Fruit fly (Drosophila melanogaster): Measurements from ENCODE around the gene CG43731.

Gene CG43731

dm6 chr2L:19120984-19121383, 19.1 kb downstream of the CG43731 start:
- TF ChIP-seq acj6 (GFP tag; optimal IDR thresholded peaks at IDR 0.05): peak; percentile 12
- no peak for TF ChIP-seq Eip75B (GFP tag; optimal IDR thresholded peaks at IDR 0.05)
- peak; percentile 56 for TF ChIP-seq CG10631 (GFP tag; optimal IDR thresholded peaks at IDR 0.05)
- peak; percentile 59 for TF ChIP-seq CG32006 (GFP tag; optimal IDR thresholded peaks at IDR 0.05)
- no peak for TF ChIP-seq ss (GFP tag; optimal IDR thresholded peaks at IDR 0.05)
- no peak for TF ChIP-seq vri (GFP tag; optimal IDR thresholded peaks at IDR 0.05)
- TF ChIP-seq CG16779 (tag; optimal IDR thresholded peaks at IDR 0.05): peak; percentile 11
- peak; percentile 3 for TF ChIP-seq esn (GFP tag; optimal IDR thresholded peaks at IDR 0.05)
- peak; percentile 57; the same call in 2 of the 3 replicates for TF ChIP-seq CG8119 (GFP tag; IDR thresholded peaks at IDR 0.05)
- peak; percentile 42 for TF ChIP-seq eg (GFP tag; IDR thresholded peaks at IDR 0.05)
- no peak for TF ChIP-seq salr (GFP tag; optimal IDR thresholded peaks at IDR 0.05)
- TF ChIP-seq net (GFP tag; optimal IDR thresholded peaks at IDR 0.05): no peak
- TF ChIP-seq fd59A (GFP tag; optimal IDR thresholded peaks at IDR 0.05): peak; percentile 15
- TF ChIP-seq Hr39 (GFP tag; optimal IDR thresholded peaks at IDR 0.05): peak; percentile 1
- no peak for TF ChIP-seq CG4318 (GFP tag; optimal IDR thresholded peaks at IDR 0.05)
- TF ChIP-seq CG34406 (GFP tag; optimal IDR thresholded peaks at IDR 0.05): peak; percentile 23
- TF ChIP-seq lz (GFP tag; optimal IDR thresholded peaks at IDR 0.05): peak; percentile 24
- no peak for TF ChIP-seq Hr38 (GFP tag; optimal IDR thresholded peaks at IDR 0.05)
- TF ChIP-seq CG31627 (GFP tag; optimal IDR thresholded peaks at IDR 0.05): peak; percentile 1
- peak; percentile 86 for TF ChIP-seq Eip78C (GFP tag)

- TF ChIP-seq CG3032 (tag; optimal IDR thresholded peaks at IDR 0.05) (no peak), CG6163 (GFP tag; IDR thresholded peaks at IDR 0.05) (no peak), CG8632 (GFP tag; optimal IDR thresholded peaks at IDR 0.05) (no peak), Sox14 (GFP tag; optimal IDR thresholded peaks at IDR 0.05) (no peak), CG10669 (GFP tag; optimal IDR thresholded peaks at IDR 0.05) (no peak)
Measured at dm6 chr2L:19123472-19124070, 21.7 kb downstream of the CG43731 start, which contains the start of gene Phb1. TSS of gene Phb1 (minus strand) at chr2L:19123869.

- peak; percentile 46 for TF ChIP-seq dsx (GFP tag; optimal IDR thresholded peaks at IDR 0.05; ENCODE audit: poor library complexity, severe bottlenecking)
- TF ChIP-seq lz (GFP tag; optimal IDR thresholded peaks at IDR 0.05): peak; percentile 31
- peak; percentile 21 for TF ChIP-seq CG31627 (GFP tag; optimal IDR thresholded peaks at IDR 0.05)
- peak; percentile 46 for TF ChIP-seq Ets96B (tag; optimal IDR thresholded peaks at IDR 0.05)
- TF ChIP-seq eg (GFP tag; IDR thresholded peaks at IDR 0.05): no peak
- TF ChIP-seq esn (GFP tag; optimal IDR thresholded peaks at IDR 0.05): peak; percentile 62
- TF ChIP-seq fkh (GFP tag; optimal IDR thresholded peaks at IDR 0.05): peak; percentile 83
- TF ChIP-seq CG3032 (tag; optimal IDR thresholded peaks at IDR 0.05): peak; percentile 58
- TF ChIP-seq Hr39 (GFP tag; optimal IDR thresholded peaks at IDR 0.05): peak; percentile 23
- TF ChIP-seq ss (GFP tag; optimal IDR thresholded peaks at IDR 0.05): no peak
- TF ChIP-seq CG8119 (GFP tag; IDR thresholded peaks at IDR 0.05): peak; percentile 53; the same call in 2 of the 3 replicates
- peak; percentile 1 for TF ChIP-seq Eip93F (GFP tag; optimal IDR thresholded peaks at IDR 0.05)
- peak; percentile 32 for TF ChIP-seq CG6854 (GFP tag; optimal IDR thresholded peaks at IDR 0.05)
- no peak for TF ChIP-seq Hr38 (GFP tag; optimal IDR thresholded peaks at IDR 0.05)
- peak; percentile 78 for TF ChIP-seq Eip78C (GFP tag)
- peak; percentile 29 for TF ChIP-seq CG8632 (GFP tag; optimal IDR thresholded peaks at IDR 0.05)
Measured at dm6 chr2L:19126888-19127287, 25.0 kb downstream of the CG43731 start.

dm6 chr2L:19131905-19132402, 30.1 kb downstream of the CG43731 start, which contains the start of the genes AsnRS and DCTN6-p27:
TSS of gene AsnRS (minus strand) at chr2L:19131954.
TSS of gene DCTN6-p27 (plus strand) at chr2L:19132323.
- peak; percentile 43 for TF ChIP-seq CG3032 (tag; optimal IDR thresholded peaks at IDR 0.05)
- no peak for TF ChIP-seq svp (GFP tag)
- peak; percentile 18 for TF ChIP-seq Sox14 (GFP tag; optimal IDR thresholded peaks at IDR 0.05)
- no peak for TF ChIP-seq Ets21C (GFP tag; optimal IDR thresholded peaks at IDR 0.05)
- peak; percentile 76 for TF ChIP-seq lz (GFP tag; optimal IDR thresholded peaks at IDR 0.05)
- peak; percentile 53 for TF ChIP-seq CG8632 (GFP tag; optimal IDR thresholded peaks at IDR 0.05)
- no peak for TF ChIP-seq Blimp-1 (GFP tag; optimal IDR thresholded peaks at IDR 0.05)
- TF ChIP-seq Sox15 (GFP tag; optimal IDR thresholded peaks at IDR 0.05): peak; percentile 53
- no peak for TF ChIP-seq CG15336 (GFP tag; IDR thresholded peaks at IDR 0.05)
- peak; percentile 11 for TF ChIP-seq CG7368 (GFP tag; optimal IDR thresholded peaks at IDR 0.05)
- no peak for TF ChIP-seq CG8119 (GFP tag; IDR thresholded peaks at IDR 0.05)
- no peak for TF ChIP-seq Smox (GFP tag; optimal IDR thresholded peaks at IDR 0.05)
- TF ChIP-seq CG9139 (GFP tag; optimal IDR thresholded peaks at IDR 0.05): no peak
- TF ChIP-seq Hr4 (GFP tag; optimal IDR thresholded peaks at IDR 0.05): no peak
- TF ChIP-seq CG3919 (GFP tag; optimal IDR thresholded peaks at IDR 0.05): no peak
- TF ChIP-seq salr (GFP tag; optimal IDR thresholded peaks at IDR 0.05): peak in 1 of 2 experiments; percentile 23
- peak; percentile 46 for TF ChIP-seq CG32006 (GFP tag; optimal IDR thresholded peaks at IDR 0.05)
- TF ChIP-seq CG10631 (GFP tag; optimal IDR thresholded peaks at IDR 0.05): peak; percentile 67
- TF ChIP-seq CG6808 (GFP tag; optimal IDR thresholded peaks at IDR 0.05): no peak
- TF ChIP-seq CG1621 (tag; optimal IDR thresholded peaks at IDR 0.05): peak; percentile 49
- no peak for TF ChIP-seq spab (GFP tag; optimal IDR thresholded peaks at IDR 0.05)
- peak; percentile 25 for TF ChIP-seq Ets96B (tag; optimal IDR thresholded peaks at IDR 0.05)
